Worm (Caenorhabditis elegans) whole organism, L4/young adult: ENCODE measurements around the gene K12H6.6.

Experiments
- dao-5 ChIP-seq: sonication (generic microtip); optimal IDR thresholded peaks from 2 replicates; lab custom pipeline; 2016; ENCODE audit warnings: missing genotype, missing genetic modification characterization, moderate library complexity, missing compliant biosample characterization
- him-1 ChIP-seq: sonication (generic microtip); optimal IDR thresholded peaks from 2 replicates; lab custom pipeline; 2016; ENCODE audit warnings: missing genotype, missing genetic modification reagents, missing genetic modification characterization, missing compliant biosample characterization

ce11 chrII:2832098-2832497, 1.1 kb upstream of the K12H6.6 start:
- TF ChIP-seq dao-5 (tag; lab: Kevin White, UChicago) = no peak
- no peak for TF ChIP-seq him-1
